Fruit fly (Drosophila melanogaster): ENCODE measurements around the gene rtet.

The rtet gene

DNA sequence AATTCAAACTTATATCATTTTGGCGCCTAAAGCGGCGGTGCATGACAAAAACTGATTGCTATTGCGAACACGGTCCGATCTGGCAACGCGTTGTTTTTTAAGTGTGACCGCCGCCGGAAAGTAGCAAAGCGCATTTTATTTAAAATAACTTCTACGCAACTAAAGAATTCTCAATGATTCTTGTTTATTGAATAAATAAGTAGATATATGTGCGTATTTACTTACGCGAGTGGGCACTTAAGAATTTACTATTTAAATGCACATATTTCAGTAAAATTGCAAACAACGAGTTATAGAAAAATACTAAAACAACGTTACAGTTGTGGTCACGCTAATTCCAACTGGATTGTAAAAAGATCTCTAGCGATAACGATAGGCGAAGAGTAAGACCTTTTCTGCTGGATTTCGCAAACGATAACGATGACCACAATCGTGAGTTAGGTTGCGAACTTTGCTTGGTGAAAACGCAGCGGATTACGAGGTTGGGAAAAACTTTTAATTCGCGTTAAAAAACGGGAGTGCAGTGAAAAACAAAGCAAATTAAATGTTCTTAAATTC lies 47.8 kb downstream of the rtet start (continued):
- no peak for TF ChIP-seq Eip74EF (GFP tag; optimal IDR thresholded peaks at IDR 0.05)
- TF ChIP-seq p53 (GFP tag; optimal IDR thresholded peaks at IDR 0.05) = no peak
- no peak for TF ChIP-seq CG13123 (GFP tag; optimal IDR thresholded peaks at IDR 0.05)
- no peak for TF ChIP-seq croc (GFP tag; conservative IDR thresholded peaks at IDR 0.05)
- no peak for TF ChIP-seq ash1 (GFP tag; optimal IDR thresholded peaks at IDR 0.05)
- TF ChIP-seq CG32767 (GFP tag; IDR thresholded peaks at IDR 0.05) = no peak
- TF ChIP-seq Sox100B (GFP tag; optimal IDR thresholded peaks at IDR 0.05) = no peak
- peak; percentile 13 for TF ChIP-seq oc (tag; optimal IDR thresholded peaks at IDR 0.05)
- no peak for TF ChIP-seq CG7357 (GFP tag; IDR thresholded peaks at IDR 0.05)
- TF ChIP-seq CG6272 (GFP tag; IDR thresholded peaks at IDR 0.05) = no peak
- no peak for TF ChIP-seq CG5180 (GFP tag; optimal IDR thresholded peaks at IDR 0.05)
- TF ChIP-seq BEAF-32 (GFP tag; optimal IDR thresholded peaks at IDR 0.05) = peak; percentile 66
- no peak for TF ChIP-seq dysf (GFP tag; IDR thresholded peaks at IDR 0.05)
- TF ChIP-seq Hey (tag; optimal IDR thresholded peaks at IDR 0.05) = no peak
- TF ChIP-seq slp2 (GFP tag; optimal IDR thresholded peaks at IDR 0.05) = no peak
- no peak for TF ChIP-seq CG10979 (tag; optimal IDR thresholded peaks at IDR 0.05)
- TF ChIP-seq Adf1 (GFP tag; IDR thresholded peaks at IDR 0.05) = no peak
- TF ChIP-seq amos (GFP tag; IDR thresholded peaks at IDR 0.05; ENCODE audit: partially characterized antibody) = no peak; the same call in 1 of the 2 replicates
- no peak for TF ChIP-seq tap (tag; optimal IDR thresholded peaks at IDR 0.05)
- TF ChIP-seq Tbp (GFP tag; optimal IDR thresholded peaks at IDR 0.05) = no peak
- TF ChIP-seq CG14667 (GFP tag; IDR thresholded peaks at IDR 0.05) = no peak
- TF ChIP-seq ttk (GFP tag; IDR thresholded peaks at IDR 0.05) = no peak
- peak; percentile 70 for TF ChIP-seq CG3847 (GFP tag; IDR thresholded peaks at IDR 0.05)
- TF ChIP-seq schlank (tag; optimal IDR thresholded peaks at IDR 0.05) = no peak
- no peak for TF ChIP-seq NfI (GFP tag; optimal IDR thresholded peaks at IDR 0.05)
- peak; percentile 12 for TF ChIP-seq mam (GFP tag; optimal IDR thresholded peaks at IDR 0.05)
- TF ChIP-seq en (GFP tag; optimal IDR thresholded peaks at IDR 0.05) = no peak
- no peak for TF ChIP-seq CG18599 (GFP tag; optimal IDR thresholded peaks at IDR 0.05)
- no peak for TF ChIP-seq CG4424 (GFP tag; optimal IDR thresholded peaks at IDR 0.05)
- TF ChIP-seq sr (GFP tag; IDR thresholded peaks at IDR 0.05) = no peak
- no peak for TF ChIP-seq Gsc (GFP tag; IDR thresholded peaks at IDR 0.05)
- TF ChIP-seq tgo (GFP tag; IDR thresholded peaks at IDR 0.05) = no peak
- no peak for TF ChIP-seq CG32532 (GFP tag; IDR thresholded peaks at IDR 0.05)
- no peak for TF ChIP-seq danr (GFP tag; IDR thresholded peaks at IDR 0.05)
- no peak for TF ChIP-seq CG9932 (GFP tag; IDR thresholded peaks at IDR 0.05)
- TF ChIP-seq CG13624 (GFP tag; optimal IDR thresholded peaks at IDR 0.05) = no peak
- TF ChIP-seq disco-r (GFP tag; optimal IDR thresholded peaks at IDR 0.05) = no peak
- no peak for TF ChIP-seq wor (GFP tag; IDR thresholded peaks at IDR 0.05)
- TF ChIP-seq CG42726 (GFP tag; IDR thresholded peaks at IDR 0.05; ENCODE audit: partially characterized antibody) = peak; percentile 55
- no peak for TF ChIP-seq CG10366 (GFP tag; IDR thresholded peaks at IDR 0.05)
- no peak for TF ChIP-seq CG10959 (GFP tag; IDR thresholded peaks at IDR 0.05)
- peak; percentile 3 for TF ChIP-seq pnt (GFP tag; optimal IDR thresholded peaks at IDR 0.05)
- TF ChIP-seq Nf-YB (GFP tag; optimal IDR thresholded peaks at IDR 0.05) = no peak
